Fruit fly (Drosophila melanogaster) whole organism, embryonic: ENCODE measurements around the gene CG15414.

Source experiments
- Aef1 ChIP-seq: fragments of 200-800 bp; sonication (Bioruptor generic); IDR thresholded peaks from 3 replicates; pipeline ENCODE4 v1.3.6; 2022; ENCODE audit warnings: missing biosample characterization, missing genetic modification characterization
- Blimp-1 ChIP-seq: fragments of 200-800 bp; sonication (Bioruptor generic); optimal IDR thresholded peaks from 3 replicates; lab custom pipeline; 2018; ENCODE audit warnings: missing biosample characterization, missing genetic modification characterization, mild to moderate bottlenecking, moderate library complexity, missing genetic modification reagents
- CG10267 ChIP-seq: fragments of 200-800 bp; sonication (Bioruptor generic); optimal IDR thresholded peaks from 2 replicates; lab custom pipeline; 2018; ENCODE audit warnings: missing biosample characterization, mild to moderate bottlenecking, missing genetic modification characterization, moderate library complexity
- CG13287 ChIP-seq: fragments of 200-800 bp; sonication (Bioruptor generic); IDR thresholded peaks from 2 replicates; pipeline ENCODE4 v1.3.6; 2022; ENCODE audit warnings: missing biosample characterization, missing genetic modification characterization; ENCODE audit not compliant: partially characterized antibody
- CG13775 ChIP-seq: fragments of 200-800 bp; sonication (Bioruptor generic); optimal IDR thresholded peaks from 3 replicates; lab custom pipeline; 2017; ENCODE audit warnings: missing biosample characterization, mild to moderate bottlenecking, missing genetic modification characterization
- CG13894 ChIP-seq: fragments of 200-800 bp; sonication (Bioruptor generic); optimal IDR thresholded peaks from 3 replicates; lab custom pipeline; 2018; ENCODE audit warnings: missing biosample characterization, mild to moderate bottlenecking, missing genetic modification characterization, moderate library complexity
- CG14050 ChIP-seq: fragments of 200-800 bp; sonication (Bioruptor generic); IDR thresholded peaks from 3 replicates; pipeline ENCODE4 v1.3.6; 2022; ENCODE audit warnings: missing biosample characterization, missing genetic modification characterization
- CG14667 ChIP-seq: fragments of 200-800 bp; sonication (Bioruptor generic); IDR thresholded peaks from 2 replicates; pipeline ENCODE4 v1.3.6; 2022; ENCODE audit warnings: missing biosample characterization, missing genetic modification characterization
- CG14710 ChIP-seq: fragments of 200-800 bp; sonication (Bioruptor generic); optimal IDR thresholded peaks from 3 replicates; lab custom pipeline; 2019; ENCODE audit warnings: missing biosample characterization, mild to moderate bottlenecking, missing genetic modification characterization, moderate library complexity
- CG16779 ChIP-seq: fragments of 200-800 bp; sonication (Bioruptor generic); IDR thresholded peaks from 2 replicates; pipeline ENCODE4 v1.3.6; 2022; ENCODE audit warnings: missing biosample characterization, missing genetic modification characterization
- CG16863 ChIP-seq: fragments of 200-800 bp; sonication (Bioruptor generic); optimal IDR thresholded peaks from 3 replicates; lab custom pipeline; 2016; ENCODE audit warnings: missing biosample characterization, missing genetic modification characterization
- CG17361 ChIP-seq: fragments of 200-800 bp; sonication (Bioruptor generic); IDR thresholded peaks from 3 replicates; pipeline ENCODE4 v1.3.6; 2022; ENCODE audit warnings: missing biosample characterization, missing genetic modification characterization
- CG17385 ChIP-seq: fragments of 200-800 bp; sonication (Bioruptor generic); optimal IDR thresholded peaks from 3 replicates; lab custom pipeline; 2018; ENCODE audit warnings: missing biosample characterization, mild to moderate bottlenecking, missing genetic modification characterization
- CG18619 ChIP-seq: fragments of 200-800 bp; sonication (Bioruptor generic); optimal IDR thresholded peaks from 3 replicates; lab custom pipeline; 2017; ENCODE audit warnings: missing biosample characterization, mild to moderate bottlenecking, missing genetic modification characterization
- CG2889 ChIP-seq: fragments of 200-800 bp; sonication (Bioruptor generic); IDR thresholded peaks from 3 replicates; pipeline ENCODE4 v1.3.6; 2022; ENCODE audit warnings: missing biosample characterization, missing genetic modification characterization
- CG3163 ChIP-seq: fragments of 200-800 bp; sonication (Bioruptor generic); optimal IDR thresholded peaks from 3 replicates; lab custom pipeline; 2016; ENCODE audit warnings: missing biosample characterization, missing genetic modification characterization
- CG6689 ChIP-seq: fragments of 200-800 bp; sonication (Bioruptor generic); IDR thresholded peaks from 2 replicates; pipeline ENCODE4 v1.3.6; 2022; ENCODE audit warnings: missing biosample characterization, missing genetic modification characterization
- CG6791 ChIP-seq: fragments of 200-800 bp; sonication (Bioruptor generic); IDR thresholded peaks from 3 replicates; pipeline ENCODE4 v1.3.6; 2022; ENCODE audit warnings: missing biosample characterization, missing genetic modification characterization; ENCODE audit not compliant: partially characterized antibody
- CG9609 ChIP-seq: fragments of 200-800 bp; sonication (Bioruptor generic); optimal IDR thresholded peaks from 3 replicates; lab custom pipeline; 2016; ENCODE audit warnings: missing biosample characterization, missing genetic modification characterization
- Dll ChIP-seq: fragments of 200-800 bp; sonication (Bioruptor generic); IDR thresholded peaks from 4 replicates; pipeline ENCODE4 v1.3.6; 2022; ENCODE audit warnings: missing biosample characterization, missing genetic modification characterization; ENCODE audit not compliant: partially characterized antibody
- Dref ChIP-seq: fragments of 200-800 bp; sonication (Bioruptor generic); IDR thresholded peaks from 2 replicates; pipeline ENCODE4 v1.3.6; 2022; ENCODE audit warnings: missing biosample characterization, missing genetic modification characterization
- E2f2 ChIP-seq: fragments of 200-800 bp; sonication (Bioruptor generic); IDR thresholded peaks from 2 replicates; pipeline ENCODE4 v1.3.6; 2022; ENCODE audit warnings: missing biosample characterization, missing genetic modification characterization
- Hand ChIP-seq: fragments of 200-800 bp; sonication (Bioruptor generic); optimal IDR thresholded peaks from 2 replicates; lab custom pipeline; 2017; ENCODE audit warnings: mild to moderate bottlenecking, missing biosample characterization, missing genetic modification reagents, missing genetic modification characterization
- HmgZ ChIP-seq: fragments of 200-800 bp; sonication (Bioruptor generic); optimal IDR thresholded peaks from 2 replicates; lab custom pipeline; 2018; ENCODE audit warnings: missing biosample characterization, mild to moderate bottlenecking, missing genetic modification characterization
- Hmx ChIP-seq: fragments of 200-800 bp; sonication (Bioruptor generic); optimal IDR thresholded peaks from 2 replicates; lab custom pipeline; 2016; ENCODE audit warnings: missing biosample characterization, missing genetic modification characterization
- MBD-R2 ChIP-seq: fragments of 200-800 bp; sonication (Bioruptor generic); IDR thresholded peaks from 2 replicates; pipeline ENCODE4 v1.3.6; 2022; ENCODE audit warnings: missing biosample characterization, missing genetic modification characterization
- Max ChIP-seq: fragments of 200-800 bp; sonication (Bioruptor generic); optimal IDR thresholded peaks from 2 replicates; lab custom pipeline; 2016; ENCODE audit warnings: missing biosample characterization, mild to moderate bottlenecking, missing genetic modification characterization
- Myb ChIP-seq: fragments of 200-800 bp; sonication (Bioruptor generic); optimal IDR thresholded peaks from 2 replicates; lab custom pipeline; 2016; ENCODE audit warnings: missing biosample characterization, missing genetic modification characterization
- NK7.1 ChIP-seq: fragments of 200-800 bp; sonication (Bioruptor generic); optimal IDR thresholded peaks from 3 replicates; lab custom pipeline; 2016; ENCODE audit warnings: missing biosample characterization, missing genetic modification characterization
- Opbp ChIP-seq: fragments of 200-800 bp; sonication (Bioruptor generic); IDR thresholded peaks from 3 replicates; pipeline ENCODE4 v1.3.6; 2022; ENCODE audit warnings: missing biosample characterization, missing genetic modification characterization; ENCODE audit not compliant: partially characterized antibody
- PHDP ChIP-seq: fragments of 200-800 bp; sonication (Bioruptor generic); optimal IDR thresholded peaks from 3 replicates; lab custom pipeline; 2018; ENCODE audit warnings: missing biosample characterization, mild to moderate bottlenecking, missing genetic modification characterization, moderate library complexity
- Scr ChIP-seq: fragments of 200-800 bp; sonication (Bioruptor generic); IDR thresholded peaks from 2 replicates; pipeline ENCODE4 v1.3.6; 2022; ENCODE audit warnings: missing biosample characterization, missing genetic modification characterization; ENCODE audit not compliant: partially characterized antibody
- aop ChIP-seq: fragments of 200-800 bp; sonication (Bioruptor generic); IDR thresholded peaks from 2 replicates; pipeline ENCODE4 v1.3.6; 2022; ENCODE audit warnings: missing biosample characterization, missing genetic modification characterization
- bbx ChIP-seq: fragments of 200-800 bp; sonication (Bioruptor generic); IDR thresholded peaks from 2 replicates; pipeline ENCODE4 v1.3.6; 2022; ENCODE audit warnings: missing biosample characterization, missing genetic modification characterization; ENCODE audit not compliant: partially characterized antibody
- chinmo ChIP-seq: fragments of 200-800 bp; sonication (Bioruptor generic); IDR thresholded peaks from 4 replicates; pipeline ENCODE4 v1.3.6; 2022; ENCODE audit warnings: missing biosample characterization, missing genetic modification characterization; ENCODE audit not compliant: partially characterized antibody
- ewg ChIP-seq: fragments of 200-800 bp; sonication (Bioruptor generic); optimal IDR thresholded peaks from 3 replicates; lab custom pipeline; 2017; ENCODE audit warnings: mild to moderate bottlenecking, missing biosample characterization, missing genetic modification reagents, missing genetic modification characterization
- gro ChIP-seq: fragments of 200-800 bp; sonication (Bioruptor generic); optimal IDR thresholded peaks from 2 replicates; lab custom pipeline; 2016; ENCODE audit warnings: missing biosample characterization, missing genetic modification characterization
- ken ChIP-seq: fragments of 200-800 bp; sonication (Bioruptor generic); IDR thresholded peaks from 3 replicates; pipeline ENCODE4 v1.3.6; 2022; ENCODE audit warnings: missing biosample characterization, missing genetic modification characterization
- knrl ChIP-seq: fragments of 200-800 bp; sonication (Bioruptor generic); IDR thresholded peaks from 3 replicates; pipeline ENCODE4 v1.3.6; 2022; ENCODE audit warnings: missing biosample characterization, missing genetic modification characterization; ENCODE audit not compliant: partially characterized antibody
- nerfin-2 ChIP-seq: fragments of 200-800 bp; sonication (Bioruptor generic); IDR thresholded peaks from 2 replicates; pipeline ENCODE4 v1.3.6; 2022; ENCODE audit warnings: missing biosample characterization, missing genetic modification characterization; ENCODE audit not compliant: partially characterized antibody
- nmo ChIP-seq: fragments of 200-800 bp; sonication (Bioruptor generic); optimal IDR thresholded peaks from 2 replicates; lab custom pipeline; 2018; ENCODE audit warnings: missing biosample characterization, mild to moderate bottlenecking, missing genetic modification characterization, moderate library complexity
- org-1 ChIP-seq: fragments of 200-800 bp; sonication (Bioruptor generic); optimal IDR thresholded peaks from 2 replicates; lab custom pipeline; 2017; ENCODE audit warnings: missing biosample characterization, missing genetic modification characterization
- pan ChIP-seq, 4 experiments: fragments of >200 bp in 3 of 4; fragments of 200-800 bp in 1 of 4; sonication (Bioruptor generic) in 1 of 4; optimal IDR thresholded peaks in 3 of 4; IDR thresholded peaks in 1 of 4; 2 replicates each; pipeline versions ENCODE4 v1.3.6 to Lab custom; 2017 to 2022; ENCODE audit warnings: missing biosample characterization in 2 of 4, missing genetic modification characterization in 2 of 4, mixed read lengths in 1 of 4
- pb ChIP-seq: fragments of 200-800 bp; sonication (Bioruptor generic); optimal IDR thresholded peaks from 3 replicates; lab custom pipeline; 2016; ENCODE audit warnings: missing biosample characterization, missing genetic modification characterization
- tna ChIP-seq: fragments of 200-800 bp; sonication (Bioruptor generic); IDR thresholded peaks from 2 replicates; pipeline ENCODE4 v1.3.6; 2022; ENCODE audit warnings: missing biosample characterization, missing genetic modification characterization; ENCODE audit not compliant: partially characterized antibody
- zen2 ChIP-seq: fragments of 200-800 bp; sonication (Bioruptor generic); IDR thresholded peaks from 3 replicates; pipeline ENCODE4 v1.3.6; 2022; ENCODE audit warnings: missing biosample characterization, missing genetic modification characterization; ENCODE audit not compliant: partially characterized antibody

Gene CG15414

DNA sequence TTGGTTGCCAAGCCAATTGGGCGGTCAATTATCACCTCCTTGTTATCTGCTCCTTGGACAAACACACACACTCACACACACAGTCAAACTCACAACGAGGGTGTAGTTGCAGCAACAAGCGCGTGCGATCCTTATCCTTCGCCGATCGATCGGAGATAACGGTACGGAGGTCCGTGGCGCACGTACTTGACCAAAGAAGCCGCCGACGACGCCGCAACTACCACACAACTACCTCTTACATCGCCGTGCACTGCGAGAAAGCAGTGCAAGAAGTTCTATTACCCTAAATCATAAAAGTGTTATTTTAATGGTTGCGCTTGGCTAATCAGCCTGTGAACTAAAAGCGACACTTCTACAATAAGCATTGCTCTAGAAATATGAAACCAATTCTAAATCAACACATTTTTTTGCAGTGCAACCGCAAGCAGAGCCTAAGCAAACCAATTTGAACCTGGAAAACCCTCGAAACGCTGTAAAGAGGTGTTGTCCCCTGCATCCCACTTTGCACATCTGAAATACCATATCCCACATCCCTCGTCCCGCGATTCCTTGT is 42.2 kb upstream of the CG15414 start (continued):
- TF ChIP-seq pan (optimal IDR thresholded peaks at IDR 0.05; lab: Kevin White, UChicago) (no peak), pan (GFP tag; optimal IDR thresholded peaks at IDR 0.05 in 1 of 2, IDR thresholded peaks at IDR 0.05 in 1 of 2) (peak in 1 of 2 experiments; percentile 65), CG2889 (no peak), ken (GFP tag; lab: Robert Waterston, UW) (no peak), pb (GFP tag; lab: Kevin White, UChicago) (no peak), CG9609 (peak; percentile 56), CG14667 (GFP tag; lab: Robert Waterston, UW) (peak; percentile 21; the same call in 1 of the 2 replicates), Myb (GFP tag; lab: Kevin White, UChicago) (no peak), CG6689 (peak; percentile 65), tna (GFP tag; lab: Robert Waterston, UW) (no peak), Max (peak; percentile 12), Hmx (GFP tag; lab: Kevin White, UChicago) (no peak)

DNA sequence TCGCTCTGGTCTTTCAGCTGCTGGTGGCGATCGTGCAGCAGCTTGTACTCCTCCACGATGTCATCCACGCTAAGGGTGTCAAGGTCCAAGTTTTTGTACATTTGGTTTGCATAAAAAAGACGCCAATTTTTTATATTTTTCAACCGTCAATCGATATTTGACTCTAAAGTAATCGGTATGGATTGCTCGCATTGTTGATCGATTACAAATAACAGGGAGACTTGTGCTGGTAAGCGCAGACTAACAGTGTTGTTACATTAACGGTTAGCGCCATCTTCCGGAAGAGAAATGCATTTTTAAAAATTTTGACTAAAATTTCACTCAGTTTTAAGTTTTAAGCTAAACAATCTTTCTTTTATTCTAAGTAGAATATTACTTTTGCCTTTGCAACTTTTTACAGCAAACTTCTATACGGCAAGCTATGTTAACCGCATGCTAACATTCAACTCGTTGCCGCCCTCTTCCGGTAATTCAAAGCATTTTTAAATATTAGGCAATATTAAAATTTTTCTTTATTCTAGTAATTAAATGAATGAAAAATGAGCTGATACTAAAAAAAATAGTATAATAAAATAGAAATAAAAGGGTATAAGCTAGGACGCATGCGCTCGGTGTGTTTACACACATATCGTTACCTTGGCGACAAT is 39.4 kb upstream of the CG15414 start, which contains the start of the genes Spindly and IFT57:
Spindly (minus strand) TSS at position 132 of the 647 bp plus-strand sequence.
IFT57 (plus strand) TSS at position 604 of the 647 bp plus-strand sequence.
- TF ChIP-seq nerfin-2 (GFP tag; lab: Robert Waterston, UW): peak; percentile 63
- TF ChIP-seq PHDP: no peak
- TF ChIP-seq Dref: peak; percentile 83
- peak; percentile 17 for TF ChIP-seq ewg
- TF ChIP-seq bbx (GFP tag; lab: Robert Waterston, UW): peak; percentile 68
- TF ChIP-seq CG13287: peak; percentile 72
- TF ChIP-seq org-1 (GFP tag; lab: Kevin White, UChicago): no peak
- no peak for TF ChIP-seq CG14050
- TF ChIP-seq zen2 (GFP tag; lab: Robert Waterston, UW): peak; percentile 51; the same call in 2 of the 3 replicates
- TF ChIP-seq HmgZ (tag; lab: Kevin White, UChicago): no peak
- TF ChIP-seq CG3163: no peak
- no peak for TF ChIP-seq CG17385 (GFP tag; lab: Kevin White, UChicago)
- peak; percentile 4 for TF ChIP-seq CG14710 (tag; lab: Kevin White, UChicago)
- no peak for TF ChIP-seq Aef1 (GFP tag; lab: Robert Waterston, UW)
- TF ChIP-seq CG10267 (tag; lab: Kevin White, UChicago): peak; percentile 27
- TF ChIP-seq chinmo: peak; percentile 62; the same call in 1 of the 4 replicates
- 0 out of 3 replicates have a peak, but pooled peaks have one; percentile 33 for TF ChIP-seq knrl (GFP tag; lab: Robert Waterston, UW)
- TF ChIP-seq Opbp: peak; percentile 68; the same call in 2 of the 3 replicates
- 0 out of 3 replicates have a peak, but pooled peaks have one; percentile 27 for TF ChIP-seq CG17361 (GFP tag; lab: Robert Waterston, UW)
- peak; percentile 67 for TF ChIP-seq Scr (GFP tag; lab: Robert Waterston, UW)
- no peak for TF ChIP-seq Blimp-1 (GFP tag; lab: Kevin White, UChicago)
- TF ChIP-seq NK7.1: no peak
- TF ChIP-seq CG6791 (GFP tag; lab: Robert Waterston, UW): peak; percentile 74
- peak; percentile 53 for TF ChIP-seq Myb (GFP tag; lab: Kevin White, UChicago)
- TF ChIP-seq nmo (GFP tag; lab: Kevin White, UChicago): peak; percentile 5
- no peak for TF ChIP-seq CG16779 (GFP tag; lab: Robert Waterston, UW)
- TF ChIP-seq CG13894 (tag; lab: Kevin White, UChicago): no peak
- TF ChIP-seq Dll (GFP tag; lab: Robert Waterston, UW): peak; percentile 75
- TF ChIP-seq CG16863 (GFP tag; lab: Kevin White, UChicago): no peak
- peak; percentile 50 for TF ChIP-seq MBD-R2 (GFP tag; lab: Robert Waterston, UW)
- no peak for TF ChIP-seq CG13775
- TF ChIP-seq aop (GFP tag; lab: Robert Waterston, UW): no peak
- TF ChIP-seq gro (GFP tag; lab: Kevin White, UChicago): no peak
- peak; percentile 93 for TF ChIP-seq E2f2 (GFP tag; lab: Robert Waterston, UW)
- no peak for TF ChIP-seq Hand (GFP tag; lab: Kevin White, UChicago)
- no peak for TF ChIP-seq CG18619 (GFP tag; lab: Kevin White, UChicago)
